Worm (Caenorhabditis elegans) whole organism, L4 larva: Measurements from ENCODE around the gene ceh-88.

ENCODE experiments used
- F26F4.8 ChIP-seq: fragments of 200-800 bp; sonication (Bioruptor generic); conservative IDR thresholded peaks from 2 replicates; pipeline ENCODE4 v1.3.6; 2022; ENCODE audit warnings: missing genetic modification characterization, missing compliant biosample characterization
- F44E2.7 ChIP-seq: fragments of 200-800 bp; sonication (Bioruptor generic); IDR thresholded peaks from 2 replicates; pipeline ENCODE4 v2.1.2; 2022; ENCODE audit warnings: missing genetic modification characterization, missing compliant biosample characterization
- T20F7.1 ChIP-seq: fragments of 200-800 bp; sonication (Bioruptor generic); optimal IDR thresholded peaks from 2 replicates; lab custom pipeline; 2018; ENCODE audit warnings: mild to moderate bottlenecking, missing genetic modification characterization, missing compliant biosample characterization
- Y75B8A.6 ChIP-seq: fragments of 200-800 bp; sonication (Bioruptor generic); IDR thresholded peaks from 2 replicates; pipeline ENCODE4 v1.3.6; 2022; ENCODE audit warnings: missing genetic modification reagents, missing genetic modification characterization, missing compliant biosample characterization
- aha-1 ChIP-seq: fragments of 150-350 bp; peaks from one replicate; lab custom pipeline; 2014; ENCODE audit warnings: missing biosample characterization, missing genetic modification characterization
- ceh-20 ChIP-seq: fragments of 200-800 bp; sonication (Bioruptor generic); IDR thresholded peaks from 2 replicates; pipeline ENCODE4 v1.3.6; 2022; ENCODE audit warnings: missing genetic modification reagents, missing genetic modification characterization, missing compliant biosample characterization
- ceh-32 ChIP-seq: sonication (generic microtip); optimal IDR thresholded peaks from 2 replicates; lab custom pipeline; 2016; ENCODE audit warnings: mild to moderate bottlenecking, missing genetic modification characterization, missing compliant biosample characterization; ENCODE audit not compliant: poor library complexity
- ceh-82 ChIP-seq: sonication (generic microtip); optimal IDR thresholded peaks from 2 replicates; lab custom pipeline; 2017; ENCODE audit warnings: missing biosample characterization, missing genetic modification characterization
- ces-1 ChIP-seq: fragments of 150-350 bp; sonication (generic microtip); optimal IDR thresholded peaks from 4 replicates; lab custom pipeline; 2014; ENCODE audit warnings: missing biosample characterization, missing genetic modification reagents, missing genetic modification characterization
- cey-2 ChIP-seq: sonication (generic microtip); optimal IDR thresholded peaks from 3 replicates; lab custom pipeline; 2017; ENCODE audit warnings: missing genetic modification characterization, mild to moderate bottlenecking, missing compliant biosample characterization, antibody characterized with exemption, borderline replicate concordance; ENCODE audit not compliant: insufficient read depth
- daf-12 ChIP-seq: fragments of 150-350 bp; optimal IDR thresholded peaks from 2 replicates; lab custom pipeline; 2014; ENCODE audit warnings: missing biosample characterization, missing genetic modification reagents, missing genetic modification characterization
- daf-16 ChIP-seq, 3 experiments: sonication (generic microtip); optimal IDR thresholded peaks; 2 replicates each; lab custom pipeline; 2016 to 2017; ENCODE audit warnings: missing genetic modification characterization in 3 of 3, missing genetic modification reagents in 3 of 3, mild to moderate bottlenecking in 2 of 3, missing compliant biosample characterization in 2 of 3, missing biosample characterization in 1 of 3, moderate library complexity in 1 of 3
- daf-19 ChIP-seq: fragments of 200-800 bp; sonication (Bioruptor generic); conservative IDR thresholded peaks from 2 replicates; pipeline ENCODE4 v1.3.6; 2022; ENCODE audit warnings: missing genetic modification characterization, missing compliant biosample characterization
- dmd-6 ChIP-seq: fragments of 200-800 bp; sonication (Bioruptor generic); IDR thresholded peaks from 2 replicates; pipeline ENCODE4 v1.3.6; 2022; ENCODE audit warnings: missing genetic modification reagents, missing genetic modification characterization, missing compliant biosample characterization
- egl-43 ChIP-seq: fragments of 200-800 bp; sonication (Bioruptor generic); IDR thresholded peaks from 2 replicates; pipeline ENCODE4 v1.3.6; 2022; ENCODE audit warnings: missing genetic modification reagents, missing genetic modification characterization, missing compliant biosample characterization
- fkh-10 ChIP-seq: fragments of 150-350 bp; optimal IDR thresholded peaks from 2 replicates; lab custom pipeline; 2014; ENCODE audit warnings: missing biosample characterization, missing genetic modification reagents, missing genetic modification characterization
- fos-1 ChIP-seq: fragments of 150-350 bp; optimal IDR thresholded peaks from 2 replicates; lab custom pipeline; 2014; ENCODE audit warnings: missing biosample characterization, missing genetic modification characterization
- hlh-30 ChIP-seq: sonication (generic microtip); optimal IDR thresholded peaks from 2 replicates; lab custom pipeline; 2017; ENCODE audit warnings: antibody characterized with exemption, mild to moderate bottlenecking, missing genetic modification characterization, missing compliant biosample characterization; ENCODE audit not compliant: insufficient read depth
- lin-13 ChIP-seq: fragments of 150-350 bp; optimal IDR thresholded peaks from 2 replicates; lab custom pipeline; 2014; ENCODE audit warnings: missing biosample characterization, missing genetic modification reagents, missing genetic modification characterization
- lin-15B ChIP-seq: fragments of 150-350 bp; sonication (generic microtip); optimal IDR thresholded peaks from 3 replicates; lab custom pipeline; 2014; ENCODE audit warnings: missing biosample characterization, missing genetic modification characterization
- lin-29 ChIP-seq: fragments of 200-800 bp; sonication (Bioruptor generic); IDR thresholded peaks from 2 replicates; pipeline ENCODE4 v1.3.6; 2022; ENCODE audit warnings: missing genetic modification reagents, missing genetic modification characterization, missing compliant biosample characterization
- mdl-1 ChIP-seq, 2 experiments: fragments of 150-350 bp in 1 of 2; sonication (generic microtip) in 1 of 2; optimal IDR thresholded peaks; 2 replicates each; lab custom pipeline; 2014 to 2017; ENCODE audit warnings: missing biosample characterization in 2 of 2, missing genetic modification characterization in 2 of 2
- nhr-41 ChIP-seq: fragments of 200-800 bp; sonication (Bioruptor generic); IDR thresholded peaks from 2 replicates; pipeline ENCODE4 v1.3.6; 2022; ENCODE audit warnings: missing genetic modification reagents, missing genetic modification characterization, missing compliant biosample characterization
- nhr-42 ChIP-seq: fragments of 200-800 bp; sonication (Bioruptor generic); IDR thresholded peaks from 2 replicates; pipeline ENCODE4 v1.3.6; 2022; ENCODE audit warnings: missing genetic modification characterization, missing compliant biosample characterization
- php-3 ChIP-seq: fragments of 200-800 bp; sonication (Bioruptor generic); IDR thresholded peaks from 2 replicates; pipeline ENCODE4 v1.3.6; 2022; ENCODE audit warnings: missing genetic modification reagents, missing genetic modification characterization, missing compliant biosample characterization
- rbr-2 ChIP-seq: sonication (generic microtip); optimal IDR thresholded peaks from 2 replicates; lab custom pipeline; 2016; ENCODE audit warnings: missing genotype, missing genetic modification characterization, missing compliant biosample characterization
- set-16 ChIP-seq: fragments of 200-800 bp; sonication (Bioruptor generic); IDR thresholded peaks from 2 replicates; pipeline ENCODE4 v1.3.6; 2022; ENCODE audit warnings: missing genetic modification reagents, missing genetic modification characterization, missing compliant biosample characterization
- unc-62 ChIP-seq, 3 experiments: fragments of 150-350 bp in 1 of 3; sonication (generic microtip); optimal IDR thresholded peaks in 2 of 3; peaks in 1 of 3; 1 replicate in 1 of 3; 2 replicates in 2 of 3; lab custom pipeline; 2014 to 2017; ENCODE audit warnings: missing biosample characterization in 3 of 3, missing genetic modification characterization in 3 of 3, missing genetic modification reagents in 3 of 3, missing genotype in 1 of 3
- zip-11 ChIP-seq: fragments of 200-800 bp; sonication (Bioruptor generic); IDR thresholded peaks from 2 replicates; pipeline ENCODE4 v1.3.6; 2022; ENCODE audit warnings: missing genetic modification characterization, missing compliant biosample characterization

Gene ceh-88

ce11 chrIV:17293679-17294078 is 35.3 kb upstream of the ceh-88 start:
- peak; percentile 38 for TF ChIP-seq rbr-2 (tag; lab: Kevin White, UChicago)
- TF ChIP-seq fkh-10 (GFP tag; lab: Kevin White, UChicago) = peak; percentile 20
- no peak for TF ChIP-seq lin-29 (GFP tag; lab: Robert Waterston, UW)

DNA sequence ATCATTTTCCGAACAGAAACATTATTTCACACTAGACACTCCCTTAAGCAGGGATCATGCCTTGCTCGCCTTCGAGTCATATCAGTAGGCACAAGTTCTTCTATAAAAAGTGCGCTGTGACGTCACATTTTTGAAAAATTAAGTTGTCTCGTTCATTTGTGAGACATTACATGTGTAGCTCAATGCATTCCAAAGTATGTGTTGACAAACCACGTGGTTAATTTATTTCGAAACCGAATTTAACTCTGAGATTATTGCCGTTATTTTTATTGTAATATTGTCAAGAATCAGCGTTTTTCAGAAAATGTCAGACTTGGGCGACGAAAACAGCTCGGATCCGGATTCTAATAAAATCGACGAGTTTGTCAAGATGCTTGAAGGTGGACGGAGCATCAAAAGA is 34.5 kb upstream of the ceh-88 start, which contains the start of gene T28F3.5:
T28F3.5 (plus strand) TSS at position 301 of the 400 bp plus-strand sequence.
- TF ChIP-seq aha-1 (tag; lab: Kevin White, UChicago) (peak; percentile 1), fos-1 (no peak)

DNA sequence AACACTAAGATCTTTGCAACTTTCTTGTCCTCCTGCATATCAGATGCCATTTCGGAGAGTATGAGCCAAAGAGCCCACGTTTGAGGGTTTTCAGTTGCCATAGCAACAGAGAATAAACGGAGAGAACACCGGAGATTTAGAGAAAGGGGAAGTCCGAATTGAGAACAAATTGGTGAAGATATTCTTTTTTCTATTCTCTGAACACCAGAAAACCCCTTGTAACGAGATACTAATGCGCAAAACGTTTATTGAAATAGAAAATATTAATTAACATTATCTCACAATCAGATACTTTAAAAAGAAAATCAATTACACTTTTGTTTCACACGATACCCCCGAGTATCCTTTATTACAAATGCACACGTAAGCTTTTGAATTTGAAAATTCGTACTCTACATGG is 27.1 kb upstream of the ceh-88 start, which contains the start of gene ifta-2:
ifta-2 (minus strand) TSS at position 101 of the 400 bp plus-strand sequence.
- TF ChIP-seq unc-62 (GFP tag; optimal IDR thresholded peaks at IDR 0.05 in 1 of 2; lab: Kevin White, UChicago) (peak in 1 of 2 experiments; percentile 72), unc-62 (tag; optimal IDR thresholded peaks at IDR 0.05; lab: Kevin White, UChicago) (no peak), F44E2.7 (GFP tag; lab: Robert Waterston, UW) (no peak), lin-15B (no peak), mdl-1 (tag; optimal IDR thresholded peaks at IDR 0.05; lab: Kevin White, UChicago) (no peak), cey-2 (tag; lab: Kevin White, UChicago) (no peak), dmd-6 (GFP tag; lab: Robert Waterston, UW) (no peak), ceh-20 (no peak)

- TF ChIP-seq php-3 = peak; percentile 82
- TF ChIP-seq, all 104 proteins: peak for 1; not testable (repeated sequence) for 103
Measured at ce11 chrIV:17307223-17307622, 21.8 kb upstream of the ceh-88 start, which contains the start of gene T28F3.8. TSS of gene T28F3.8 (minus strand) at chrIV:17307323.

- no peak for TF ChIP-seq daf-12 (tag; lab: Kevin White, UChicago)
- TF ChIP-seq daf-16 (GFP tag; optimal IDR thresholded peaks at IDR 0.05; lab: Kevin White, UChicago) = no peak
- no peak for TF ChIP-seq daf-16 (tag; optimal IDR thresholded peaks at IDR 0.05; lab: Kevin White, UChicago)
- no peak for TF ChIP-seq lin-13 (GFP tag; lab: Kevin White, UChicago)
- no peak for TF ChIP-seq Y75B8A.6 (GFP tag; lab: Robert Waterston, UW)
- TF ChIP-seq daf-19 = no peak
- no peak for TF ChIP-seq F26F4.8
- TF ChIP-seq ceh-82 (tag; lab: Kevin White, UChicago) = no peak
- TF ChIP-seq nhr-41 (GFP tag; lab: Robert Waterston, UW) = no peak
- TF ChIP-seq zip-11 (GFP tag; lab: Robert Waterston, UW) = no peak
- no peak for TF ChIP-seq T20F7.1
- no peak for TF ChIP-seq nhr-42 (GFP tag; lab: Robert Waterston, UW)
- TF ChIP-seq egl-43 (GFP tag; lab: Robert Waterston, UW) = no peak
- no peak for TF ChIP-seq set-16 (GFP tag; lab: Robert Waterston, UW)
- no peak for TF ChIP-seq hlh-30
Measured at ce11 chrIV:17308211-17308610, 20.8 kb upstream of the ceh-88 start, which contains the start of gene T28F3.9. TSS of gene T28F3.9 (plus strand) at chrIV:17308511.

DNA sequence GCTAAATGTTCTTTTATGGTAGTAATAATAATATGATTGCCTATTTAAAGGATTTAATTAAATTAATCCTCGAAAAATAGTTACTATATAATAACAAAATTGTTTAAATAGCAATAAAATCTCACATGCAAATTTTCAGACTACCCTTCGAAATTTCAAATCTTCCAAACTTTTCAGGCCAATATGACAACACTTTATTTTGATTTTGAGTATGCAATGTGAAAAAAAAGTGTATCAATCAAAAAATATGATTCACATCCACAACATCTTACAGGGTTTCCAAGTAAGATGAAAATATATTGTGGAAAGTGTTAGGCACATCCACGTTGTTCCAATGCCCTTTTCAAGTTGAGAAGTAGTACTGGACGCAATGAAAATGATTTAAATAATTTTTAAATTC is 17.1 kb upstream of the ceh-88 start, which contains the start of gene snf-9:
snf-9 (plus strand) TSS at position 301 of the 400 bp plus-strand sequence.
- TF ChIP-seq ces-1 (GFP tag; lab: Kevin White, UChicago) (no peak), unc-62 (GFP tag; optimal IDR thresholded peaks at IDR 0.05 in 1 of 2; lab: Kevin White, UChicago) (peak in 1 of 2 experiments; percentile 15), unc-62 (tag; optimal IDR thresholded peaks at IDR 0.05; lab: Kevin White, UChicago) (no peak)
- TF ChIP-seq, all 104 proteins: peak for 1

- no peak for TF ChIP-seq ceh-32 (tag; lab: Kevin White, UChicago)
- peak; percentile 60 for TF ChIP-seq aha-1 (tag; lab: Kevin White, UChicago)
- TF ChIP-seq, all 104 proteins: peak for 1
Measured at ce11 chrIV:17316398-17316797, 12.6 kb upstream of the ceh-88 start, which contains the start of gene C49C3.20. TSS of gene C49C3.20 (minus strand) at chrIV:17316498.
